Fruit fly (Drosophila melanogaster) whole organism, embryonic: ENCODE data around the gene Syx5.

ENCODE experiments used
- Atf-2 ChIP-seq: fragments of 200-800 bp; sonication (Bioruptor generic); optimal IDR thresholded peaks from 2 replicates; lab custom pipeline; 2016; ENCODE audit warnings: missing biosample characterization, missing genetic modification characterization
- Bdp1 ChIP-seq: fragments of 200-800 bp; sonication (Bioruptor generic); optimal IDR thresholded peaks from 3 replicates; lab custom pipeline; 2016; ENCODE audit warnings: missing biosample characterization, missing genetic modification characterization
- Bteb2 ChIP-seq: fragments of 200-800 bp; sonication (Bioruptor generic); optimal IDR thresholded peaks from 2 replicates; lab custom pipeline; 2016; ENCODE audit warnings: missing biosample characterization, missing genetic modification characterization
- CG10321 ChIP-seq: fragments of 200-800 bp; sonication (Bioruptor generic); IDR thresholded peaks from 2 replicates; pipeline ENCODE4 v1.3.6; 2022; ENCODE audit warnings: missing biosample characterization, missing genetic modification characterization
- CG10366 ChIP-seq: fragments of 200-800 bp; sonication (Bioruptor generic); IDR thresholded peaks from 2 replicates; pipeline ENCODE4 v1.3.6; 2022; ENCODE audit warnings: missing biosample characterization, missing genetic modification characterization
- CG10431 ChIP-seq: fragments of 200-800 bp; sonication (Bioruptor generic); optimal IDR thresholded peaks from 3 replicates; lab custom pipeline; 2018; ENCODE audit warnings: missing biosample characterization, mild to moderate bottlenecking, missing genetic modification characterization
- CG11093 ChIP-seq: fragments of 200-800 bp; sonication (Bioruptor generic); IDR thresholded peaks from 3 replicates; pipeline ENCODE4 v1.3.6; 2022; ENCODE audit warnings: missing biosample characterization, missing genetic modification characterization
- CG11560 ChIP-seq: fragments of 200-800 bp; sonication (Bioruptor generic); IDR thresholded peaks from 3 replicates; pipeline ENCODE4 v1.3.6; 2022; ENCODE audit warnings: missing biosample characterization, missing genetic modification characterization
- CG12391 ChIP-seq: fragments of 200-800 bp; sonication (Bioruptor generic); optimal IDR thresholded peaks from 3 replicates; lab custom pipeline; 2018; ENCODE audit warnings: missing biosample characterization, mild to moderate bottlenecking, missing genetic modification characterization, moderate library complexity
- CG15011 ChIP-seq: fragments of 200-800 bp; sonication (Bioruptor generic); optimal IDR thresholded peaks from 3 replicates; lab custom pipeline; 2018; ENCODE audit warnings: missing biosample characterization, mild to moderate bottlenecking, missing genetic modification characterization
- CG17385 ChIP-seq: fragments of 200-800 bp; sonication (Bioruptor generic); optimal IDR thresholded peaks from 3 replicates; lab custom pipeline; 2018; ENCODE audit warnings: missing biosample characterization, mild to moderate bottlenecking, missing genetic modification characterization
- CG3281 ChIP-seq: fragments of 200-800 bp; sonication (Bioruptor generic); optimal IDR thresholded peaks from 3 replicates; lab custom pipeline; 2017; ENCODE audit warnings: missing biosample characterization, mild to moderate bottlenecking, missing genetic modification characterization
- CG33213 ChIP-seq: fragments of 200-800 bp; sonication (Bioruptor generic); optimal IDR thresholded peaks from 3 replicates; lab custom pipeline; 2016; ENCODE audit warnings: missing biosample characterization, missing genetic modification characterization
- CG42726 ChIP-seq: fragments of 200-800 bp; sonication (Bioruptor generic); IDR thresholded peaks from 2 replicates; pipeline ENCODE4 v1.3.6; 2022; ENCODE audit warnings: missing biosample characterization, missing genetic modification characterization; ENCODE audit not compliant: partially characterized antibody
- CG4328 ChIP-seq: fragments of 200-800 bp; sonication (Bioruptor generic); optimal IDR thresholded peaks from 3 replicates; lab custom pipeline; 2017; ENCODE audit warnings: missing biosample characterization, missing genetic modification reagents, missing genetic modification characterization
- CG4424 ChIP-seq: fragments of 200-800 bp; sonication (Bioruptor generic); optimal IDR thresholded peaks from 3 replicates; lab custom pipeline; 2016; ENCODE audit warnings: missing biosample characterization, missing genetic modification characterization
- CG7556 ChIP-seq: fragments of 200-800 bp; sonication (Bioruptor generic); optimal IDR thresholded peaks from 2 replicates; lab custom pipeline; 2017; ENCODE audit warnings: missing biosample characterization, mild to moderate bottlenecking, missing genetic modification characterization
- Dbx ChIP-seq: fragments of 200-800 bp; sonication (Bioruptor generic); IDR thresholded peaks from 3 replicates; pipeline ENCODE4 v1.3.6; 2022; ENCODE audit warnings: missing biosample characterization, missing genetic modification characterization
- Dref ChIP-seq: fragments of 200-800 bp; sonication (Bioruptor generic); IDR thresholded peaks from 2 replicates; pipeline ENCODE4 v1.3.6; 2022; ENCODE audit warnings: missing biosample characterization, missing genetic modification characterization
- ERR ChIP-seq: fragments of 200-800 bp; sonication (Bioruptor generic); optimal IDR thresholded peaks from 2 replicates; lab custom pipeline; 2016; ENCODE audit warnings: missing biosample characterization, missing genetic modification characterization
- Fer1 ChIP-seq: fragments of 200-800 bp; sonication (Bioruptor generic); optimal IDR thresholded peaks from 2 replicates; lab custom pipeline; 2017; ENCODE audit warnings: missing biosample characterization, mild to moderate bottlenecking, missing genetic modification characterization
- MESR4 ChIP-seq: fragments of 200-800 bp; sonication (Bioruptor generic); optimal IDR thresholded peaks from 2 replicates; lab custom pipeline; 2018; ENCODE audit warnings: missing biosample characterization, mild to moderate bottlenecking, missing genetic modification characterization, moderate library complexity
- Mrtf ChIP-seq: fragments of 200-800 bp; sonication (Bioruptor generic); IDR thresholded peaks from 3 replicates; pipeline ENCODE4 v1.3.6; 2022; ENCODE audit warnings: missing biosample characterization, missing genetic modification characterization
- Scr ChIP-seq: fragments of 200-800 bp; sonication (Bioruptor generic); IDR thresholded peaks from 2 replicates; pipeline ENCODE4 v1.3.6; 2022; ENCODE audit warnings: missing biosample characterization, missing genetic modification characterization; ENCODE audit not compliant: partially characterized antibody
- Six4 ChIP-seq: fragments of 200-800 bp; sonication (Bioruptor generic); optimal IDR thresholded peaks from 2 replicates; lab custom pipeline; 2016; ENCODE audit warnings: missing biosample characterization, missing genetic modification characterization
- Sry-δ ChIP-seq: fragments of 200-800 bp; sonication (Bioruptor generic); optimal IDR thresholded peaks from 2 replicates; lab custom pipeline; 2016; ENCODE audit warnings: missing biosample characterization, missing genetic modification characterization
- TFAM ChIP-seq: fragments of 200-800 bp; sonication (Bioruptor generic); optimal IDR thresholded peaks from 2 replicates; lab custom pipeline; 2017; ENCODE audit warnings: missing biosample characterization, missing genetic modification characterization, inconsistent platforms
- ap ChIP-seq: fragments of 200-800 bp; sonication (Bioruptor generic); IDR thresholded peaks from 2 replicates; pipeline ENCODE4 v1.3.6; 2022; ENCODE audit warnings: missing biosample characterization, missing genetic modification characterization
- bbx ChIP-seq: fragments of 200-800 bp; sonication (Bioruptor generic); IDR thresholded peaks from 2 replicates; pipeline ENCODE4 v1.3.6; 2022; ENCODE audit warnings: missing biosample characterization, missing genetic modification characterization; ENCODE audit not compliant: partially characterized antibody
- btn ChIP-seq: fragments of 200-800 bp; sonication (Bioruptor generic); optimal IDR thresholded peaks from 2 replicates; lab custom pipeline; 2016; ENCODE audit warnings: missing biosample characterization, missing genetic modification characterization
- cato ChIP-seq: fragments of 200-800 bp; sonication (Bioruptor generic); optimal IDR thresholded peaks from 2 replicates; lab custom pipeline; 2016; ENCODE audit warnings: missing biosample characterization, missing genetic modification characterization, borderline replicate concordance
- cg ChIP-seq: fragments of 200-800 bp; sonication (Bioruptor generic); optimal IDR thresholded peaks from 3 replicates; lab custom pipeline; 2019; ENCODE audit warnings: missing biosample characterization, mild to moderate bottlenecking, missing genetic modification characterization, moderate library complexity
- chm ChIP-seq: fragments of 200-800 bp; sonication (Bioruptor generic); IDR thresholded peaks from 2 replicates; pipeline ENCODE4 v1.3.6; 2022; ENCODE audit warnings: missing biosample characterization, missing genetic modification characterization
- croc ChIP-seq: fragments of 200-800 bp; sonication (Bioruptor generic); conservative IDR thresholded peaks from 3 replicates; pipeline ENCODE4 v1.3.6; 2022; ENCODE audit warnings: missing biosample characterization, missing genetic modification characterization
- danr ChIP-seq: fragments of 200-800 bp; sonication (Bioruptor generic); IDR thresholded peaks from 2 replicates; pipeline ENCODE4 v1.3.6; 2022; ENCODE audit warnings: missing biosample characterization, missing genetic modification characterization
- dmrt99B ChIP-seq: fragments of 200-800 bp; sonication (Bioruptor generic); optimal IDR thresholded peaks from 2 replicates; lab custom pipeline; 2018; ENCODE audit warnings: missing biosample characterization, mild to moderate bottlenecking, missing genetic modification characterization, moderate library complexity
- dysf ChIP-seq: fragments of 200-800 bp; sonication (Bioruptor generic); IDR thresholded peaks from 3 replicates; pipeline ENCODE4 v1.3.6; 2022; ENCODE audit warnings: missing biosample characterization, missing genetic modification characterization
- eyg ChIP-seq: fragments of 200-800 bp; sonication (Bioruptor generic); optimal IDR thresholded peaks from 3 replicates; lab custom pipeline; 2016; ENCODE audit warnings: missing biosample characterization, missing genetic modification characterization
- fru ChIP-seq: fragments of >200 bp; optimal IDR thresholded peaks from 2 replicates; lab custom pipeline; 2017
- gcm2 ChIP-seq: fragments of 200-800 bp; sonication (Bioruptor generic); optimal IDR thresholded peaks from 2 replicates; lab custom pipeline; 2016; ENCODE audit warnings: missing biosample characterization, missing genetic modification characterization
- lbe ChIP-seq: fragments of 200-800 bp; sonication (Bioruptor generic); optimal IDR thresholded peaks from 2 replicates; lab custom pipeline; 2016; ENCODE audit warnings: missing biosample characterization, mild to moderate bottlenecking, missing genetic modification characterization
- lmd ChIP-seq: fragments of 200-800 bp; sonication (Bioruptor generic); IDR thresholded peaks from 2 replicates; pipeline ENCODE4 v1.3.6; 2022; ENCODE audit warnings: missing biosample characterization, missing genetic modification characterization
- pan ChIP-seq, 4 experiments: fragments of >200 bp in 3 of 4; fragments of 200-800 bp in 1 of 4; sonication (Bioruptor generic) in 1 of 4; optimal IDR thresholded peaks in 3 of 4; IDR thresholded peaks in 1 of 4; 2 replicates each; pipeline versions ENCODE4 v1.3.6 to Lab custom; 2017 to 2022; ENCODE audit warnings: missing biosample characterization in 2 of 4, missing genetic modification characterization in 2 of 4, mixed read lengths in 1 of 4
- pzg ChIP-seq: fragments of 200-800 bp; sonication (Bioruptor generic); optimal IDR thresholded peaks from 3 replicates; lab custom pipeline; 2018; ENCODE audit warnings: missing biosample characterization, mild to moderate bottlenecking, missing genetic modification characterization, moderate library complexity
- sens ChIP-seq: fragments of 200-800 bp; sonication (Bioruptor generic); peaks from one replicate; lab custom pipeline; 2016; ENCODE audit warnings: missing biosample characterization, missing genetic modification characterization
- sens-2 ChIP-seq: fragments of 200-800 bp; sonication (Bioruptor generic); IDR thresholded peaks from 2 replicates; pipeline ENCODE4 v1.3.6; 2022; ENCODE audit warnings: missing biosample characterization, missing genetic modification characterization
- sisA ChIP-seq: fragments of 200-800 bp; sonication (Bioruptor generic); IDR thresholded peaks from 2 replicates; pipeline ENCODE4 v1.3.6; 2022; ENCODE audit warnings: missing biosample characterization, missing genetic modification characterization
- ssp ChIP-seq: fragments of 200-800 bp; sonication (Bioruptor generic); IDR thresholded peaks from 2 replicates; pipeline ENCODE4 v1.3.6; 2022; ENCODE audit warnings: missing biosample characterization, missing genetic modification characterization
- stc ChIP-seq: fragments of 200-800 bp; sonication (Bioruptor generic); IDR thresholded peaks from 2 replicates; pipeline ENCODE4 v1.3.6; 2022; ENCODE audit warnings: missing biosample characterization, missing genetic modification characterization
- zfh1 ChIP-seq: fragments of 200-800 bp; sonication (Bioruptor generic); IDR thresholded peaks from 3 replicates; pipeline ENCODE4 v1.3.6; 2022; ENCODE audit warnings: missing biosample characterization, missing genetic modification characterization

Syx5 gene

dm6 chr2L:16325515-16326257, 18.5 kb downstream of the Syx5 start, which contains the start of gene cact (continued):
- TF ChIP-seq CG42726 (GFP tag; lab: Robert Waterston, UW): peak; percentile 45; the same call in 1 of the 2 replicates
- peak; percentile 61 for TF ChIP-seq CG10431 (GFP tag; lab: Kevin White, UChicago)
- TF ChIP-seq stc (GFP tag; lab: Robert Waterston, UW): peak; percentile 88
- TF ChIP-seq TFAM (GFP tag; lab: Kevin White, UChicago): peak; percentile 53
- peak; percentile 93 for TF ChIP-seq CG33213 (GFP tag; lab: Kevin White, UChicago)
- TF ChIP-seq cato: peak; percentile 86
- TF ChIP-seq cg: peak; percentile 84
- peak; percentile 80 for TF ChIP-seq Sry-δ (GFP tag; lab: Kevin White, UChicago)
- TF ChIP-seq CG17385 (GFP tag; lab: Kevin White, UChicago): peak; percentile 78
- peak; percentile 91 for TF ChIP-seq Dbx (GFP tag; lab: Robert Waterston, UW)
- TF ChIP-seq gcm2: peak; percentile 76
- TF ChIP-seq CG10366 (GFP tag; lab: Robert Waterston, UW): peak; percentile 89
- TF ChIP-seq ERR: peak; percentile 90
- no peak for TF ChIP-seq fru (lab: Kevin White, UChicago)
- TF ChIP-seq Bdp1 (GFP tag; lab: Kevin White, UChicago): peak; percentile 89
- TF ChIP-seq Bteb2: peak; percentile 96
- peak; percentile 86; the same call in 2 of the 3 replicates for TF ChIP-seq Mrtf (GFP tag; lab: Robert Waterston, UW)
- peak; percentile 97 for TF ChIP-seq CG12391
- TF ChIP-seq sens-2 (GFP tag; lab: Robert Waterston, UW): peak; percentile 69; the same call in 1 of the 2 replicates
- peak; percentile 66 for TF ChIP-seq pzg
- TF ChIP-seq CG3281: peak; percentile 89
- TF ChIP-seq CG4328 (GFP tag; lab: Kevin White, UChicago): peak; percentile 86
- TF ChIP-seq sisA (GFP tag; lab: Robert Waterston, UW): peak; percentile 88
- peak; percentile 91 for TF ChIP-seq CG7556
- peak; percentile 72 for TF ChIP-seq croc (GFP tag; lab: Robert Waterston, UW)
- peak; percentile 89 for TF ChIP-seq eyg (GFP tag; lab: Kevin White, UChicago)
- TF ChIP-seq danr (GFP tag; lab: Robert Waterston, UW): peak; percentile 74
- peak; percentile 90 for TF ChIP-seq ap (GFP tag; lab: Robert Waterston, UW)
- 0 out of 2 replicates have a peak, but pooled peaks have one; percentile 12 for TF ChIP-seq CG10321 (GFP tag; lab: Robert Waterston, UW)
- peak; percentile 87 for TF ChIP-seq dmrt99B
- peak; percentile 91 for TF ChIP-seq zfh1 (GFP tag; lab: Robert Waterston, UW)
- peak; percentile 99 for TF ChIP-seq sens (GFP tag; lab: Kevin White, UChicago)
- TF ChIP-seq Fer1 (GFP tag; lab: Kevin White, UChicago): peak; percentile 93
- TF ChIP-seq Atf-2 (GFP tag; lab: Kevin White, UChicago): peak; percentile 85
- TF ChIP-seq btn (GFP tag; lab: Kevin White, UChicago): peak; percentile 77
- peak; percentile 92 for TF ChIP-seq lmd (GFP tag; lab: Robert Waterston, UW)
- TF ChIP-seq Scr (GFP tag; lab: Robert Waterston, UW): peak; percentile 69
- TF ChIP-seq MESR4 (GFP tag; lab: Kevin White, UChicago): peak; percentile 29
- TF ChIP-seq CG15011 (GFP tag; lab: Kevin White, UChicago): peak; percentile 85
- peak; percentile 92 for TF ChIP-seq CG4424
- peak; percentile 66 for TF ChIP-seq chm (GFP tag; lab: Robert Waterston, UW)
- TF ChIP-seq dysf (GFP tag; lab: Robert Waterston, UW): peak; percentile 91
- TF ChIP-seq CG11093: peak; percentile 77
- no peak for TF ChIP-seq bbx (GFP tag; lab: Robert Waterston, UW)
- no peak for TF ChIP-seq Dref (GFP tag; lab: Robert Waterston, UW)
- peak; percentile 94 for TF ChIP-seq ssp (GFP tag; lab: Robert Waterston, UW)
- peak; percentile 94 for TF ChIP-seq lbe (GFP tag; lab: Kevin White, UChicago)
- TF ChIP-seq pan (optimal IDR thresholded peaks at IDR 0.05; lab: Kevin White, UChicago): no peak
- peak in 1 of 2 experiments; percentile 89 for TF ChIP-seq pan (GFP tag; optimal IDR thresholded peaks at IDR 0.05 in 1 of 2, IDR thresholded peaks at IDR 0.05 in 1 of 2)
- peak; percentile 70; the same call in 2 of the 3 replicates for TF ChIP-seq CG11560
- peak; percentile 86 for TF ChIP-seq Six4 (GFP tag; lab: Kevin White, UChicago)
